Worm (Caenorhabditis elegans) whole organism, L3 larva: ENCODE data around the gene lim-4.
A peak's percentile ranks its signal among the peaks of the same experiment; 100 is the strongest.

ENCODE experiments used
- R02D3.7 ChIP-seq: fragments of 150-350 bp; optimal IDR thresholded peaks from 2 replicates; lab custom pipeline; 2014; ENCODE audit warnings: missing biosample characterization, missing genetic modification characterization
- ZK546.5 ChIP-seq: sonication (generic microtip); optimal IDR thresholded peaks from 2 replicates; lab custom pipeline; 2017; ENCODE audit warnings: missing biosample characterization, missing genetic modification characterization
- aly-2 ChIP-seq: fragments of 150-350 bp; optimal IDR thresholded peaks from 2 replicates; lab custom pipeline; 2014; ENCODE audit warnings: missing biosample characterization, missing genetic modification characterization
- ceh-28 ChIP-seq: fragments of 150-350 bp; optimal IDR thresholded peaks from 2 replicates; lab custom pipeline; 2014; ENCODE audit warnings: missing biosample characterization, missing genetic modification reagents, missing genetic modification characterization
- ceh-82 ChIP-seq: fragments of 150-350 bp; optimal IDR thresholded peaks from 2 replicates; lab custom pipeline; 2014; ENCODE audit warnings: missing biosample characterization, missing genetic modification characterization
- ceh-9 ChIP-seq: sonication (generic microtip); optimal IDR thresholded peaks from 2 replicates; lab custom pipeline; 2018; ENCODE audit warnings: missing biosample characterization, missing genetic modification characterization
- daf-12 ChIP-seq: fragments of 150-350 bp; optimal IDR thresholded peaks from 2 replicates; lab custom pipeline; 2014; ENCODE audit warnings: missing biosample characterization, missing genetic modification reagents, missing genetic modification characterization
- egl-27 ChIP-seq: sonication (generic microtip); optimal IDR thresholded peaks from 4 replicates; lab custom pipeline; 2017; ENCODE audit warnings: missing biosample characterization, missing genetic modification reagents, missing genetic modification characterization
- elt-1 ChIP-seq: fragments of 150-350 bp; optimal IDR thresholded peaks from 2 replicates; lab custom pipeline; 2014; ENCODE audit warnings: missing biosample characterization, missing genetic modification characterization
- elt-2 ChIP-seq: sonication (generic microtip); optimal IDR thresholded peaks from 2 replicates; lab custom pipeline; 2016; ENCODE audit warnings: missing genetic modification reagents, mild to moderate bottlenecking, missing genetic modification characterization, missing compliant biosample characterization
- elt-3 ChIP-seq, 3 experiments: fragments of 150-350 bp in 1 of 3; sonication (generic microtip) in 2 of 3; optimal IDR thresholded peaks; 2 replicates in 2 of 3; 4 replicates in 1 of 3; lab custom pipeline; 2014 to 2017; ENCODE audit warnings: missing biosample characterization in 3 of 3, missing genetic modification characterization in 3 of 3
- eor-1 ChIP-seq, 2 experiments: fragments of 150-350 bp; optimal IDR thresholded peaks; 2 replicates each; lab custom pipeline; 2014 to 2018; ENCODE audit warnings: missing biosample characterization in 2 of 2, missing genetic modification characterization in 2 of 2
- fkh-10 ChIP-seq: sonication (generic microtip); optimal IDR thresholded peaks from 2 replicates; lab custom pipeline; 2017; ENCODE audit warnings: missing biosample characterization, missing genetic modification reagents, missing genetic modification characterization
- fkh-2 ChIP-seq: fragments of 150-350 bp; optimal IDR thresholded peaks from 2 replicates; lab custom pipeline; 2014; ENCODE audit warnings: missing biosample characterization, missing genetic modification reagents, missing genetic modification characterization
- fos-1 ChIP-seq: fragments of 150-350 bp; optimal IDR thresholded peaks from 2 replicates; lab custom pipeline; 2014; ENCODE audit warnings: missing biosample characterization, missing genetic modification characterization
- hmg-11 ChIP-seq: sonication (generic microtip); optimal IDR thresholded peaks from 2 replicates; lab custom pipeline; 2016; ENCODE audit warnings: missing genetic modification characterization, missing compliant biosample characterization
- jun-1 ChIP-seq: fragments of 150-350 bp; optimal IDR thresholded peaks from 2 replicates; lab custom pipeline; 2014; ENCODE audit warnings: missing biosample characterization, missing genetic modification reagents, missing genetic modification characterization
- lin-39 ChIP-seq: fragments of 150-350 bp; optimal IDR thresholded peaks from 2 replicates; lab custom pipeline; 2018; ENCODE audit warnings: missing biosample characterization, missing genetic modification reagents, missing genetic modification characterization
- lsy-12 ChIP-seq: sonication (generic microtip); optimal IDR thresholded peaks from 2 replicates; lab custom pipeline; 2016; ENCODE audit warnings: mild to moderate bottlenecking, missing genetic modification characterization, missing compliant biosample characterization
- mdl-1 ChIP-seq: fragments of 150-350 bp; optimal IDR thresholded peaks from 2 replicates; lab custom pipeline; 2014; ENCODE audit warnings: missing biosample characterization, missing genetic modification characterization
- nfya-1 ChIP-seq: sonication (generic microtip); optimal IDR thresholded peaks from 2 replicates; lab custom pipeline; 2017; ENCODE audit warnings: missing genetic modification characterization, mild to moderate bottlenecking, missing compliant biosample characterization, antibody characterized with exemption, moderate library complexity; ENCODE audit not compliant: insufficient read depth
- nhr-11 ChIP-seq: fragments of 150-350 bp; optimal IDR thresholded peaks from 2 replicates; lab custom pipeline; 2014; ENCODE audit warnings: missing biosample characterization, missing genetic modification characterization
- nhr-237 ChIP-seq: fragments of 150-350 bp; optimal IDR thresholded peaks from 2 replicates; lab custom pipeline; 2014; ENCODE audit warnings: missing biosample characterization, missing genetic modification characterization
- nhr-25 ChIP-seq: sonication (generic microtip); optimal IDR thresholded peaks from 2 replicates; lab custom pipeline; 2017; ENCODE audit warnings: missing biosample characterization, missing genetic modification characterization
- nhr-28 ChIP-seq: fragments of 150-350 bp; optimal IDR thresholded peaks from 2 replicates; lab custom pipeline; 2014; ENCODE audit warnings: missing biosample characterization, missing genetic modification characterization
- nhr-43 ChIP-seq: sonication (generic microtip); optimal IDR thresholded peaks from 2 replicates; lab custom pipeline; 2016; ENCODE audit warnings: mild to moderate bottlenecking, missing genetic modification characterization, missing compliant biosample characterization; ENCODE audit not compliant: poor library complexity, severe bottlenecking
- nhr-67 ChIP-seq: fragments of 150-350 bp; optimal IDR thresholded peaks from 2 replicates; lab custom pipeline; 2014; ENCODE audit warnings: missing biosample characterization, missing genetic modification characterization
- pha-4 ChIP-seq: fragments of 150-350 bp; optimal IDR thresholded peaks from 2 replicates; lab custom pipeline; 2014; ENCODE audit warnings: missing biosample characterization, missing genetic modification reagents, missing genetic modification characterization
- pqm-1 ChIP-seq: fragments of 150-350 bp; optimal IDR thresholded peaks from 2 replicates; lab custom pipeline; 2017; ENCODE audit warnings: missing biosample characterization, missing genetic modification characterization, inconsistent platforms
- sea-2 ChIP-seq: fragments of 150-350 bp; sonication (generic microtip); optimal IDR thresholded peaks from 4 replicates; lab custom pipeline; 2014; ENCODE audit warnings: missing biosample characterization, missing genetic modification reagents, missing genetic modification characterization
- skn-1 ChIP-seq: fragments of 150-350 bp; optimal IDR thresholded peaks from 2 replicates; lab custom pipeline; 2014; ENCODE audit warnings: missing biosample characterization, missing genetic modification characterization
- snpc-4 ChIP-seq: fragments of 150-350 bp; optimal IDR thresholded peaks from 2 replicates; lab custom pipeline; 2014; ENCODE audit warnings: missing biosample characterization, missing genetic modification characterization
- zag-1 ChIP-seq: fragments of 150-350 bp; optimal IDR thresholded peaks from 2 replicates; lab custom pipeline; 2014; ENCODE audit warnings: missing biosample characterization, missing genetic modification characterization

lim-4 gene

ce11 chrX:3823869-3824268 lies 49.5 kb downstream of the lim-4 start:
- no peak for TF ChIP-seq snpc-4
- TF ChIP-seq jun-1 = peak; percentile 83
- peak; percentile 99 for TF ChIP-seq pqm-1 (tag; lab: Kevin White, UChicago)
- TF ChIP-seq pha-4 (tag; lab: Kevin White, UChicago) = peak; percentile 81
- TF ChIP-seq skn-1 (tag; lab: Kevin White, UChicago) = peak; percentile 67
- TF ChIP-seq elt-2 (tag; lab: Kevin White, UChicago) = peak; percentile 100
- TF ChIP-seq, all 47 proteins: peak for 5

ce11 chrX:3822061-3822460 lies 51.3 kb downstream of the lim-4 start:
- TF ChIP-seq hmg-11 (tag; lab: Kevin White, UChicago) (no peak), daf-12 (no peak), fkh-2 (tag; lab: Kevin White, UChicago) (no peak), pha-4 (tag; lab: Kevin White, UChicago) (peak; percentile 14), ceh-82 (tag; lab: Kevin White, UChicago) (no peak), pqm-1 (tag; lab: Kevin White, UChicago) (peak; percentile 45), eor-1 (tag; optimal IDR thresholded peaks at IDR 0.05; lab: Kevin White, UChicago) (no peak), elt-3 (tag; optimal IDR thresholded peaks at IDR 0.05; lab: Kevin White, UChicago) (no peak), jun-1 (no peak), ceh-9 (tag; lab: Kevin White, UChicago) (no peak), fos-1 (tag; lab: Kevin White, UChicago) (no peak), sea-2 (GFP tag; lab: Kevin White, UChicago) (no peak), ZK546.5 (tag; lab: Kevin White, UChicago) (no peak), egl-27 (tag; lab: Kevin White, UChicago) (no peak), nhr-11 (tag; lab: Kevin White, UChicago) (no peak), elt-2 (tag; lab: Kevin White, UChicago) (peak; percentile 71), nhr-43 (tag; lab: Kevin White, UChicago) (no peak)
- TF ChIP-seq, all 47 proteins: peak for 3

ce11 chrX:3821609-3822008 lies 51.7 kb downstream of the lim-4 start:
- TF ChIP-seq nhr-11 (tag; lab: Kevin White, UChicago) (no peak), egl-27 (tag; lab: Kevin White, UChicago) (no peak), aly-2 (tag; lab: Kevin White, UChicago) (no peak), R02D3.7 (tag; lab: Kevin White, UChicago) (no peak), elt-3 (tag; optimal IDR thresholded peaks at IDR 0.05; lab: Kevin White, UChicago) (no peak), nhr-28 (no peak), elt-1 (tag; lab: Kevin White, UChicago) (no peak), sea-2 (GFP tag; lab: Kevin White, UChicago) (no peak), ceh-28 (tag; lab: Kevin White, UChicago) (no peak), nhr-67 (no peak), lin-39 (no peak)

DNA sequence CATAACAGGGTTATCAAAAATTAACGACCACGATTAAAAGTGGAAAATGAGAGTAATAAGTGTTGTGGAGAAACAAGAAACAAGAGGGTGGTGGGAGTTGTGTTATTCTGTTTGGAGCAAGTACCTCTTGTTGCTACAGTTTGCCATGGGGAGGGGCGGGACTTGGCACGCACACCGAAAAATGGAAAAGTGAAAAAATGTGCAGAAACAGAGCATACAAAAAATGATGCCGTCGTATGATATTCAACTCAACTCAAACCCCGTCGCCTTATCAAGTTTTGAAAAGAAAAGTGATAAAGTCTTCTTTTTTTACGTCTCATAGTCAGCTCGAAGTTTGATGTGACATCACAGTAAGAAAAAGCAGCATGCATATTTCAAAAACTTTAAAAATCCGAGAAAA lies 52.7 kb downstream of the lim-4 start:
- TF ChIP-seq nhr-237 (tag; lab: Kevin White, UChicago) = no peak
- no peak for TF ChIP-seq zag-1 (tag; lab: Kevin White, UChicago)
- TF ChIP-seq pqm-1 (tag; lab: Kevin White, UChicago) = peak; percentile 69
- no peak for TF ChIP-seq eor-1 (tag; optimal IDR thresholded peaks at IDR 0.05; lab: Kevin White, UChicago)
- TF ChIP-seq elt-2 (tag; lab: Kevin White, UChicago) = peak; percentile 91
- no peak for TF ChIP-seq lsy-12 (tag; lab: Kevin White, UChicago)
- TF ChIP-seq nfya-1 (tag; lab: Kevin White, UChicago) = no peak
- no peak for TF ChIP-seq nhr-25 (tag; lab: Kevin White, UChicago)
- peak; percentile 61 for TF ChIP-seq pha-4 (tag; lab: Kevin White, UChicago)
- no peak for TF ChIP-seq mdl-1 (tag; lab: Kevin White, UChicago)
- TF ChIP-seq daf-12 = no peak
- TF ChIP-seq fkh-2 (tag; lab: Kevin White, UChicago) = no peak
- no peak for TF ChIP-seq nhr-11 (tag; lab: Kevin White, UChicago)
- TF ChIP-seq hmg-11 (tag; lab: Kevin White, UChicago) = no peak
- TF ChIP-seq fkh-10 (GFP tag; lab: Kevin White, UChicago) = no peak

DNA sequence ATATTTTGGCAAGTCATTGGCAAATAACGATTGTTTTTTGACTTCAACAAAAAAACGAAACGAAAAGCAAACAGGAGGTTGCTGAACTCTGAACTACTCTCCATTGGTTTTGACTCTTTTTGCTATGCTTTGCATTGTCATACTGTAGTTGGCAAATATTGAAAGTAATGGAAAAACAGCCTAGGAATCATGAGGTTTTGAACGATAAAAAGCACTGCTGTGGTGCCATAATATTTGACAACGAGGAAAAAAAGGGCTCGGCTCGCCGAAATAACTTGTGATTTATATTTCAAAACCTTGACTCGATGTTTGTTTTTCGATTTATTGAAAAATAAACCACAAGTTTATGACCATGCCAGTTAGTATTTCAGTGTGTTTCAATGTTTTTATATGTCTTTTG lies 53.6 kb downstream of the lim-4 start:
- TF ChIP-seq pha-4 (tag; lab: Kevin White, UChicago) (peak; percentile 97), pqm-1 (tag; lab: Kevin White, UChicago) (no peak)
